Worm (Caenorhabditis elegans): ENCODE measurements around the gene scl-21.

DNA sequence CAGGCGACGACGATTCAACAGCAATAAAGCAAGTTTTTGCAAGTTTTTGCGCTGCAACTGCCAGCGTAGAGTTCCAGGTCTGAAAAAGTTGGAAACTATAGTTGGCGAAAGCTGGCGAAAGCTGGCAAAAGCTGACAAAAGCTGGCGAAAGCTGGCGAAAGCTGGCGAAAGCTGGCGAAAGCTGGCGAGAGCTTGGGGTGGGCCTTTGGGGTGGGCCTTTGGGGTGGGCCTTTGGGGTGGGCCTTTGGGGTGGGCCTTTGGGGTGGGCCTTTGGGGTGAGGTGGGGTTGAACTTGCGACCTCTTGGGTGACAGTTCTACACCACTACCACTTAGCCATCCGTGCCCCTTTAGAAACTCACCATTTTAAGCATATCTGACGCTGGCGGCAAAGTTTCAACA lies 342 bp downstream of the scl-21 start:
- no peak for TF ChIP-seq nhr-237 (tag; optimal IDR thresholded peaks at IDR 0.05)
- TF ChIP-seq elt-1 (tag; optimal IDR thresholded peaks at IDR 0.05; ENCODE audit: borderline replicate concordance, insufficient read depth), result no peak
- TF ChIP-seq blmp-1 (tag; optimal IDR thresholded peaks at IDR 0.05), result no peak
- TF ChIP-seq unc-62 (GFP tag; optimal IDR thresholded peaks at IDR 0.05), result no peak
- no peak for TF ChIP-seq lin-13 (tag; optimal IDR thresholded peaks at IDR 0.05)
- no peak for TF ChIP-seq nhr-12 (tag; optimal IDR thresholded peaks at IDR 0.05)
- no peak for TF ChIP-seq cnd-1 (tag; optimal IDR thresholded peaks at IDR 0.05)
- TF ChIP-seq ces-1 (GFP tag; optimal IDR thresholded peaks at IDR 0.05), result no peak
- TF ChIP-seq unc-39 (tag; optimal IDR thresholded peaks at IDR 0.05), result no peak
- peak; percentile 8 for TF ChIP-seq drap-1 (GFP tag; optimal IDR thresholded peaks at IDR 0.05)
- TF ChIP-seq nhr-76 (tag; optimal IDR thresholded peaks at IDR 0.05), result no peak
- no peak for TF ChIP-seq lsy-2 (tag; optimal IDR thresholded peaks at IDR 0.05)
